Fruit fly (Drosophila melanogaster) whole organism, embryonic: ENCODE data around the gene CG42486.
A peak's percentile ranks its signal among the peaks of the same experiment; 100 is the strongest.

Experiments used
- Aef1 ChIP-seq: fragments of 200-800 bp; sonication (Bioruptor generic); IDR thresholded peaks from 3 replicates; pipeline ENCODE4 v1.3.6; 2022; ENCODE audit warnings: missing biosample characterization, missing genetic modification characterization
- Antp ChIP-seq: fragments of 200-800 bp; sonication (Bioruptor generic); optimal IDR thresholded peaks from 3 replicates; lab custom pipeline; 2016; ENCODE audit warnings: missing biosample characterization, missing genetic modification characterization
- Bteb2 ChIP-seq: fragments of 200-800 bp; sonication (Bioruptor generic); optimal IDR thresholded peaks from 2 replicates; lab custom pipeline; 2016; ENCODE audit warnings: missing biosample characterization, missing genetic modification characterization
- CG10462 ChIP-seq: fragments of 200-800 bp; sonication (Bioruptor generic); optimal IDR thresholded peaks from 2 replicates; lab custom pipeline; 2016; ENCODE audit warnings: missing biosample characterization, missing genetic modification characterization
- CG10543 ChIP-seq: fragments of 200-800 bp; sonication (Bioruptor generic); optimal IDR thresholded peaks from 3 replicates; lab custom pipeline; 2017; ENCODE audit warnings: missing biosample characterization, mild to moderate bottlenecking, missing genetic modification characterization, moderate library complexity
- CG10959 ChIP-seq: fragments of 200-800 bp; sonication (Bioruptor generic); IDR thresholded peaks from 2 replicates; pipeline ENCODE4 v1.3.6; 2022; ENCODE audit warnings: missing biosample characterization, missing genetic modification characterization
- CG12071 ChIP-seq: fragments of 200-800 bp; sonication (Bioruptor generic); optimal IDR thresholded peaks from 3 replicates; lab custom pipeline; 2018; ENCODE audit warnings: missing biosample characterization, mild to moderate bottlenecking, missing genetic modification characterization
- CG12769 ChIP-seq: fragments of 200-800 bp; sonication (Bioruptor generic); optimal IDR thresholded peaks from 2 replicates; lab custom pipeline; 2019; ENCODE audit warnings: missing biosample characterization, mild to moderate bottlenecking, missing genetic modification characterization, moderate library complexity
- CG15073 ChIP-seq: fragments of 200-800 bp; sonication (Bioruptor generic); optimal IDR thresholded peaks from 2 replicates; lab custom pipeline; 2016; ENCODE audit warnings: missing biosample characterization, missing genetic modification characterization
- CG15479 ChIP-seq: fragments of 200-800 bp; sonication (Bioruptor generic); optimal IDR thresholded peaks from 3 replicates; lab custom pipeline; 2019; ENCODE audit warnings: missing biosample characterization, mild to moderate bottlenecking, missing genetic modification characterization, moderate library complexity
- CG15601 ChIP-seq: fragments of 200-800 bp; sonication (Bioruptor generic); optimal IDR thresholded peaks from 3 replicates; lab custom pipeline; 2019; ENCODE audit warnings: missing biosample characterization, mild to moderate bottlenecking, missing genetic modification characterization, moderate library complexity
- CG18476 ChIP-seq: fragments of 200-800 bp; sonication (Bioruptor generic); optimal IDR thresholded peaks from 2 replicates; lab custom pipeline; 2016; ENCODE audit warnings: missing biosample characterization, mild to moderate bottlenecking, missing genetic modification characterization
- CG3163 ChIP-seq: fragments of 200-800 bp; sonication (Bioruptor generic); optimal IDR thresholded peaks from 3 replicates; lab custom pipeline; 2016; ENCODE audit warnings: missing biosample characterization, missing genetic modification characterization
- CG4617 ChIP-seq: fragments of 200-800 bp; sonication (Bioruptor generic); optimal IDR thresholded peaks from 3 replicates; lab custom pipeline; 2016; ENCODE audit warnings: missing biosample characterization, missing genetic modification characterization, borderline replicate concordance
- CG6254 ChIP-seq: fragments of 200-800 bp; sonication (Bioruptor generic); optimal IDR thresholded peaks from 3 replicates; lab custom pipeline; 2017; ENCODE audit warnings: mild to moderate bottlenecking, missing biosample characterization, missing genetic modification reagents, missing genetic modification characterization
- CG6765 ChIP-seq: fragments of 200-800 bp; sonication (Bioruptor generic); optimal IDR thresholded peaks from 3 replicates; lab custom pipeline; 2017; ENCODE audit warnings: missing biosample characterization, mild to moderate bottlenecking, missing genetic modification characterization
- CG7839 ChIP-seq: fragments of 200-800 bp; sonication (Bioruptor generic); optimal IDR thresholded peaks from 3 replicates; lab custom pipeline; 2018; ENCODE audit warnings: missing biosample characterization, mild to moderate bottlenecking, missing genetic modification characterization, moderate library complexity
- CG8765 ChIP-seq: fragments of 200-800 bp; sonication (Bioruptor generic); IDR thresholded peaks from 2 replicates; pipeline ENCODE4 v1.3.6; 2022; ENCODE audit warnings: missing biosample characterization, missing genetic modification characterization
- Deaf1 ChIP-seq: fragments of 200-800 bp; optimal IDR thresholded peaks from 3 replicates; lab custom pipeline; 2019; ENCODE audit warnings: missing biosample characterization, mild to moderate bottlenecking, missing genetic modification characterization, moderate library complexity
- Dek ChIP-seq: fragments of 200-800 bp; sonication (Bioruptor generic); optimal IDR thresholded peaks from 3 replicates; lab custom pipeline; 2019; ENCODE audit warnings: missing biosample characterization, mild to moderate bottlenecking, missing genetic modification characterization, moderate library complexity
- H15 ChIP-seq: fragments of 200-800 bp; sonication (Bioruptor generic); IDR thresholded peaks from 3 replicates; pipeline ENCODE4 v1.3.6; 2022; ENCODE audit warnings: missing biosample characterization, missing genetic modification characterization
- Hand ChIP-seq: fragments of 200-800 bp; sonication (Bioruptor generic); optimal IDR thresholded peaks from 2 replicates; lab custom pipeline; 2017; ENCODE audit warnings: mild to moderate bottlenecking, missing biosample characterization, missing genetic modification reagents, missing genetic modification characterization
- Hr3 ChIP-seq: fragments of 200-800 bp; sonication (Bioruptor generic); optimal IDR thresholded peaks from 3 replicates; lab custom pipeline; 2016; ENCODE audit warnings: missing biosample characterization, missing genetic modification characterization
- MBD-R2 ChIP-seq: fragments of 200-800 bp; sonication (Bioruptor generic); IDR thresholded peaks from 2 replicates; pipeline ENCODE4 v1.3.6; 2022; ENCODE audit warnings: missing biosample characterization, missing genetic modification characterization
- NFAT ChIP-seq: fragments of 200-800 bp; sonication (Bioruptor generic); IDR thresholded peaks from 2 replicates; pipeline ENCODE4 v1.3.6; 2022; ENCODE audit warnings: missing biosample characterization, missing genetic modification characterization
- Opbp ChIP-seq: fragments of 200-800 bp; sonication (Bioruptor generic); IDR thresholded peaks from 3 replicates; pipeline ENCODE4 v1.3.6; 2022; ENCODE audit warnings: missing biosample characterization, missing genetic modification characterization; ENCODE audit not compliant: partially characterized antibody
- Rfx ChIP-seq: fragments of 200-800 bp; sonication (Bioruptor generic); IDR thresholded peaks from 2 replicates; pipeline ENCODE4 v1.3.6; 2022; ENCODE audit warnings: missing biosample characterization, missing genetic modification characterization
- Six4 ChIP-seq: fragments of 200-800 bp; sonication (Bioruptor generic); optimal IDR thresholded peaks from 2 replicates; lab custom pipeline; 2016; ENCODE audit warnings: missing biosample characterization, missing genetic modification characterization
- Stat92E ChIP-seq, 3 experiments: fragments of >200 bp in 2 of 3; fragments of 200-800 bp in 1 of 3; sonication (Bioruptor generic) in 1 of 3; optimal IDR thresholded peaks; 2 replicates each; lab custom pipeline; 2017 to 2019; ENCODE audit warnings: missing biosample characterization in 3 of 3, missing genetic modification characterization in 3 of 3, mild to moderate bottlenecking in 1 of 3, moderate library complexity in 1 of 3
- ac ChIP-seq: fragments of 200-800 bp; sonication (Bioruptor generic); optimal IDR thresholded peaks from 3 replicates; lab custom pipeline; 2017; ENCODE audit warnings: missing biosample characterization, mild to moderate bottlenecking, missing genetic modification characterization
- ara ChIP-seq: fragments of 200-800 bp; sonication (Bioruptor generic); IDR thresholded peaks from 2 replicates; pipeline ENCODE4 v1.3.6; 2022; ENCODE audit warnings: missing biosample characterization, missing genetic modification characterization
- ato ChIP-seq: fragments of 200-800 bp; sonication (Bioruptor generic); IDR thresholded peaks from 2 replicates; pipeline ENCODE4 v1.3.6; 2022; ENCODE audit warnings: missing biosample characterization, missing genetic modification characterization; ENCODE audit not compliant: partially characterized antibody
- crol ChIP-seq: fragments of 200-800 bp; sonication (Bioruptor generic); IDR thresholded peaks from 2 replicates; pipeline ENCODE4 v1.3.6; 2022; ENCODE audit warnings: missing biosample characterization, missing genetic modification characterization
- da ChIP-seq: fragments of 200-800 bp; sonication (Bioruptor generic); optimal IDR thresholded peaks from 2 replicates; lab custom pipeline; 2016; ENCODE audit warnings: missing biosample characterization, missing genetic modification characterization
- dmrt11E ChIP-seq: fragments of 200-800 bp; sonication (Bioruptor generic); optimal IDR thresholded peaks from 3 replicates; lab custom pipeline; 2018; ENCODE audit warnings: missing biosample characterization, mild to moderate bottlenecking, missing genetic modification characterization, moderate library complexity
- ftz-f1 ChIP-seq: fragments of 200-800 bp; sonication (Bioruptor generic); optimal IDR thresholded peaks from 2 replicates; lab custom pipeline; 2016; ENCODE audit warnings: missing biosample characterization, missing genetic modification characterization
- gem ChIP-seq: fragments of 200-800 bp; sonication (Bioruptor generic); optimal IDR thresholded peaks from 2 replicates; lab custom pipeline; 2019; ENCODE audit warnings: missing biosample characterization, mild to moderate bottlenecking, missing genetic modification characterization, moderate library complexity
- h ChIP-seq: fragments of >200 bp; optimal IDR thresholded peaks from 2 replicates; lab custom pipeline; 2017
- hbn ChIP-seq: fragments of 200-800 bp; sonication (Bioruptor generic); IDR thresholded peaks from 2 replicates; pipeline ENCODE4 v1.3.6; 2022; ENCODE audit warnings: missing biosample characterization, missing genetic modification characterization; ENCODE audit not compliant: partially characterized antibody
- kah ChIP-seq: fragments of 200-800 bp; sonication (Bioruptor generic); optimal IDR thresholded peaks from 2 replicates; lab custom pipeline; 2018; ENCODE audit warnings: missing biosample characterization, mild to moderate bottlenecking, missing genetic modification characterization
- lmd ChIP-seq: fragments of 200-800 bp; sonication (Bioruptor generic); IDR thresholded peaks from 2 replicates; pipeline ENCODE4 v1.3.6; 2022; ENCODE audit warnings: missing biosample characterization, missing genetic modification characterization
- phol ChIP-seq: fragments of 200-800 bp; sonication (Bioruptor generic); optimal IDR thresholded peaks from 3 replicates; lab custom pipeline; 2018; ENCODE audit warnings: missing biosample characterization, mild to moderate bottlenecking, missing genetic modification characterization, moderate library complexity
- pros ChIP-seq: fragments of 200-800 bp; sonication (Bioruptor generic); optimal IDR thresholded peaks from 3 replicates; lab custom pipeline; 2019; ENCODE audit warnings: missing biosample characterization, mild to moderate bottlenecking, missing genetic modification characterization, moderate library complexity
- pzg ChIP-seq: fragments of 200-800 bp; sonication (Bioruptor generic); optimal IDR thresholded peaks from 3 replicates; lab custom pipeline; 2018; ENCODE audit warnings: missing biosample characterization, mild to moderate bottlenecking, missing genetic modification characterization, moderate library complexity
- sens ChIP-seq: fragments of 200-800 bp; sonication (Bioruptor generic); peaks from one replicate; lab custom pipeline; 2016; ENCODE audit warnings: missing biosample characterization, missing genetic modification characterization
- seq ChIP-seq: fragments of 200-800 bp; sonication (Bioruptor generic); IDR thresholded peaks from 2 replicates; pipeline ENCODE4 v1.3.6; 2022; ENCODE audit warnings: missing biosample characterization, missing genetic modification characterization

The CG42486 gene

DNA sequence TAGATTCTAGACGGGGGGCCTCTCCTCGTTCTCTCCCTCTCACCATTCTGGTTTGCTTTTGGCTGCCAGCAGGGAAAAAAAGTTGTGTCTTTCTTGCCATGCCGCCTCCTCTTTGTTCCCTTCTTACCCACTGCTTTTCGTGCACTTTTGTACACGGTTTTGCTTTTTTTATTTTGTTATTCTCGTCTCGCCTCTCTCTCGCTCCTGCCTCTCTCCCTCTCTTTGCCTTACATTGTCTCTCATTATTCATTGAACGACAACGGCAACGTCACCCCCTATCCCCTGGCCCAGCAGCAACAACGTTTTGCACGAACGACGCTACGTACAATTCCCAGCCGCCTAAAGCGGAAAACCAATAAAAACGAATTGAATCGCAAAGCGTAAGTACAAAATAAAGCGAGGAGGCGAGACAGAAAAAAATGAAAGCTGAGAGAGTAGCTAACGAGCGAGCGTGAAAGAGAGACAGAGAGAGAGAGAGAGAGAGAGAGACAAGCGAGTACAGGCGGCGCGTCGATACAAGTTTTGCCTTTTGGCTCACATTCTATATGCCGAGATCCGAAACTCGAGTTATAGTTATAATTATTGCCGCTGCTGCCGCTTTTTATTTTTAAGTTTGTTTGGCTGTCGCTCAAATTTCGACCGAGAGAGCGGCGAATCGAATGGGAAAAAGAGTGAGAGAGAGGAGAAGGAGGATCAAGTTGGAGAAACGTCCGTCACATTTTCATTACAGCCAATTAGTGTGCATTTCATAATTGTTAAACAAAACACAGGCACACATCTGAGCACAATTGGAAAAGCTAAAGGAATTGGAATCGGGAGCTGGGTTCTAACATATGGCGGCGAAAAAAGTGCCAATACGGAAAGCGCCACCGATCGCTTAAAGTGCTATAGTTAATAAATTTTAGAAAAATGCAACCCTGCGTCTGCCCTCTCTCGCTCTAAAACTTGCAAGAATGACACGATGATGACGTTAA is 35.9 kb upstream of the CG42486 start (continued):
- TF ChIP-seq Stat92E (GFP tag; optimal IDR thresholded peaks at IDR 0.05; lab: Kevin White, UChicago) (peak in 1 of 3 experiments; percentile 28), dmrt11E (no peak), CG6254 (GFP tag; lab: Kevin White, UChicago) (peak; percentile 57), crol (GFP tag; lab: Robert Waterston, UW) (peak; percentile 100), Deaf1 (peak; percentile 93), CG15601 (tag; lab: Kevin White, UChicago) (peak; percentile 40), CG4617 (GFP tag; lab: Kevin White, UChicago) (no peak), Opbp (GFP tag; lab: Robert Waterston, UW) (0 out of 3 replicates have a peak, but pooled peaks have one; percentile 28), hbn (GFP tag; lab: Robert Waterston, UW) (peak; percentile 45; the same call in 1 of the 2 replicates)

DNA sequence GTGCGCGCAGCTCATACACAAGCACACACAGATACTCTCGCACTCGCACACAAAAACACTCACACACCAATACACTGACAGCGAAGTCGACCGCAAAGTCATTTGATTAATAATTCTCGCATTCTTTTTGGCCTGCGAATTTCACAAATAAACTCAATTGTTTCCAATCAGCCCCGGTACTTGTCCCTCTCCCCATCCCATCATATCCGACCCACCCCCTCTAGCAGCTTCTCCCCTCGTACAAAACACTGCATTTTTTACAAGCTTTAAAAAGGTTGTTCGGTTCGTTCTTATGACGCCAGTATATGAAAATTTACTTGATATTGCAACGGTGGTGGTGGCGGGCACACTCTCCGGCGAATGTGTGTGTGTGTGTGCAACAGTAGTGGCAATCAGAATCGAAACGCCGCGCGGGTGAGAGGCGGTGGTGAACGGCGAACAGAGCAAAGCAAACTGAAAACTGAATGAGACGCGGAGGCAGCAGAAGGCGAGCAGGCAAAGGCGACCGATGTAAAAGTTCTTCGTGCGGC is 35.2 kb upstream of the CG42486 start:
- TF ChIP-seq CG8765 (no peak), kah (GFP tag; lab: Kevin White, UChicago) (peak; percentile 5), Bteb2 (no peak), ara (GFP tag; lab: Robert Waterston, UW) (0 out of 2 replicates have a peak, but pooled peaks have one; percentile 42), da (GFP tag; lab: Kevin White, UChicago) (no peak), seq (GFP tag; lab: Robert Waterston, UW) (peak; percentile 46; the same call in 1 of the 2 replicates), CG12769 (tag; lab: Kevin White, UChicago) (peak; percentile 88), CG3163 (GFP tag; lab: Kevin White, UChicago) (peak; percentile 28), phol (tag; lab: Kevin White, UChicago) (no peak), CG10959 (GFP tag; lab: Robert Waterston, UW) (no peak), pzg (GFP tag; lab: Kevin White, UChicago) (peak; percentile 25), ftz-f1 (peak; percentile 60), Dek (tag; lab: Kevin White, UChicago) (peak; percentile 27), H15 (GFP tag; lab: Robert Waterston, UW) (0 out of 3 replicates have a peak, but pooled peaks have one; percentile 12), CG15479 (GFP tag; lab: Kevin White, UChicago) (peak; percentile 26), CG6765 (GFP tag; lab: Kevin White, UChicago) (peak; percentile 60), ac (GFP tag; lab: Kevin White, UChicago) (no peak), Aef1 (GFP tag; lab: Robert Waterston, UW) (no peak), lmd (GFP tag; lab: Robert Waterston, UW) (no peak), Hr3 (GFP tag; lab: Kevin White, UChicago) (no peak), Deaf1 (peak; percentile 99), Six4 (no peak), CG18476 (GFP tag; lab: Kevin White, UChicago) (no peak), CG7839 (tag; lab: Kevin White, UChicago) (no peak), Rfx (GFP tag; lab: Robert Waterston, UW) (no peak; the same call in 1 of the 2 replicates), CG15073 (GFP tag; lab: Kevin White, UChicago) (peak; percentile 87), NFAT (GFP tag; lab: Robert Waterston, UW) (peak; percentile 68), h (lab: Kevin White, UChicago) (no peak), Hand (GFP tag; lab: Kevin White, UChicago) (peak; percentile 12), CG10543 (GFP tag; lab: Kevin White, UChicago) (peak; percentile 87), MBD-R2 (peak; percentile 31; the same call in 1 of the 2 replicates), CG12071 (peak; percentile 52), sens (GFP tag; lab: Kevin White, UChicago) (peak; percentile 88), Antp (GFP tag; lab: Kevin White, UChicago) (peak; percentile 15), gem (no peak), ato (GFP tag; lab: Robert Waterston, UW) (peak; percentile 55; the same call in 1 of the 2 replicates), pros (GFP tag; lab: Kevin White, UChicago) (peak; percentile 93), CG10462 (GFP tag; lab: Kevin White, UChicago) (no peak)
